Fruit fly (Drosophila melanogaster) whole organism, embryonic: ENCODE data around the gene CG6441.

Experiments used
- Atf6 ChIP-seq: fragments of 200-800 bp; sonication (Bioruptor generic); IDR thresholded peaks from 2 replicates; pipeline ENCODE4 v1.3.6; 2022; ENCODE audit warnings: missing biosample characterization, missing genetic modification characterization
- B-H1 ChIP-seq: fragments of 200-800 bp; sonication (Bioruptor generic); IDR thresholded peaks from 3 replicates; pipeline ENCODE4 v1.3.6; 2022; ENCODE audit warnings: missing biosample characterization, missing genetic modification characterization
- CG11504 ChIP-seq: fragments of 200-800 bp; sonication (Bioruptor generic); optimal IDR thresholded peaks from 3 replicates; lab custom pipeline; 2019; ENCODE audit warnings: missing biosample characterization, mild to moderate bottlenecking, missing genetic modification characterization, moderate library complexity
- CG12155 ChIP-seq: fragments of 200-800 bp; sonication (Bioruptor generic); optimal IDR thresholded peaks from 3 replicates; lab custom pipeline; 2016; ENCODE audit warnings: missing biosample characterization, missing genetic modification characterization
- CG1233 ChIP-seq: fragments of 200-800 bp; sonication (Bioruptor generic); optimal IDR thresholded peaks from 4 replicates; lab custom pipeline; 2018; ENCODE audit warnings: missing biosample characterization, mild to moderate bottlenecking, missing genetic modification characterization
- CG12769 ChIP-seq: fragments of 200-800 bp; sonication (Bioruptor generic); optimal IDR thresholded peaks from 2 replicates; lab custom pipeline; 2019; ENCODE audit warnings: missing biosample characterization, mild to moderate bottlenecking, missing genetic modification characterization, moderate library complexity
- CG14965 ChIP-seq: fragments of 200-800 bp; sonication (Bioruptor generic); optimal IDR thresholded peaks from 2 replicates; lab custom pipeline; 2016; ENCODE audit warnings: missing biosample characterization, missing genetic modification characterization, borderline replicate concordance
- CG15479 ChIP-seq: fragments of 200-800 bp; sonication (Bioruptor generic); optimal IDR thresholded peaks from 3 replicates; lab custom pipeline; 2019; ENCODE audit warnings: missing biosample characterization, mild to moderate bottlenecking, missing genetic modification characterization, moderate library complexity
- CG17829 ChIP-seq: fragments of 200-800 bp; optimal IDR thresholded peaks from 2 replicates; lab custom pipeline; 2019; ENCODE audit warnings: missing biosample characterization, mild to moderate bottlenecking, missing genetic modification characterization, moderate library complexity
- CG31365 ChIP-seq: fragments of 200-800 bp; sonication (Bioruptor generic); optimal IDR thresholded peaks from 2 replicates; lab custom pipeline; 2018; ENCODE audit warnings: missing biosample characterization, mild to moderate bottlenecking, missing genetic modification characterization
- CG32532 ChIP-seq: fragments of 200-800 bp; sonication (Bioruptor generic); IDR thresholded peaks from 2 replicates; pipeline ENCODE4 v1.3.6; 2022; ENCODE audit warnings: missing biosample characterization, missing genetic modification characterization
- CG32772 ChIP-seq: fragments of 200-800 bp; sonication (Bioruptor generic); IDR thresholded peaks from 2 replicates; pipeline ENCODE4 v1.3.6; 2022; ENCODE audit warnings: missing biosample characterization, missing genetic modification characterization
- CG33213 ChIP-seq: fragments of 200-800 bp; sonication (Bioruptor generic); optimal IDR thresholded peaks from 3 replicates; lab custom pipeline; 2016; ENCODE audit warnings: missing biosample characterization, missing genetic modification characterization
- CG3726 ChIP-seq: fragments of 200-800 bp; sonication (Bioruptor generic); IDR thresholded peaks from 3 replicates; pipeline ENCODE4, ENCODE4 v1.3.6; 2022; ENCODE audit warnings: missing biosample characterization, missing genetic modification characterization
- CG4328 ChIP-seq: fragments of 200-800 bp; sonication (Bioruptor generic); optimal IDR thresholded peaks from 3 replicates; lab custom pipeline; 2017; ENCODE audit warnings: missing biosample characterization, missing genetic modification reagents, missing genetic modification characterization
- CG43689 ChIP-seq: fragments of 200-800 bp; sonication (Bioruptor generic); IDR thresholded peaks from 2 replicates; pipeline ENCODE4 v1.3.6; 2022; ENCODE audit warnings: missing biosample characterization, missing genetic modification characterization
- CG6175 ChIP-seq: fragments of 200-800 bp; sonication (Bioruptor generic); IDR thresholded peaks from 3 replicates; pipeline ENCODE4 v1.3.6; 2022; ENCODE audit warnings: missing biosample characterization, missing genetic modification characterization
- CG6254 ChIP-seq: fragments of 200-800 bp; sonication (Bioruptor generic); optimal IDR thresholded peaks from 3 replicates; lab custom pipeline; 2017; ENCODE audit warnings: mild to moderate bottlenecking, missing biosample characterization, missing genetic modification reagents, missing genetic modification characterization
- CG6683 ChIP-seq: fragments of 200-800 bp; sonication (Bioruptor generic); optimal IDR thresholded peaks from 2 replicates; lab custom pipeline; 2017; ENCODE audit warnings: missing biosample characterization, mild to moderate bottlenecking, missing genetic modification characterization, missing genetic modification reagents
- CG7786 ChIP-seq: fragments of 200-800 bp; sonication (Bioruptor generic); optimal IDR thresholded peaks from 2 replicates; lab custom pipeline; 2016; ENCODE audit warnings: missing biosample characterization, missing genetic modification characterization
- CG7987 ChIP-seq: fragments of 200-800 bp; sonication (Bioruptor generic); optimal IDR thresholded peaks from 2 replicates; lab custom pipeline; 2018; ENCODE audit warnings: missing biosample characterization, mild to moderate bottlenecking, missing genetic modification characterization, moderate library complexity
- Dbx ChIP-seq: fragments of 200-800 bp; sonication (Bioruptor generic); IDR thresholded peaks from 3 replicates; pipeline ENCODE4 v1.3.6; 2022; ENCODE audit warnings: missing biosample characterization, missing genetic modification characterization
- Drgx ChIP-seq: fragments of 200-800 bp; sonication (Bioruptor generic); IDR thresholded peaks from 2 replicates; pipeline ENCODE4 v1.3.6; 2022; ENCODE audit warnings: missing biosample characterization, missing genetic modification characterization
- Fer3 ChIP-seq: fragments of 200-800 bp; sonication (Bioruptor generic); optimal IDR thresholded peaks from 2 replicates; lab custom pipeline; 2018; ENCODE audit warnings: missing biosample characterization, mild to moderate bottlenecking, missing genetic modification characterization, moderate library complexity
- Hmx ChIP-seq: fragments of 200-800 bp; sonication (Bioruptor generic); optimal IDR thresholded peaks from 2 replicates; lab custom pipeline; 2016; ENCODE audit warnings: missing biosample characterization, missing genetic modification characterization
- Jarid2 ChIP-seq: fragments of 200-800 bp; sonication (Bioruptor generic); optimal IDR thresholded peaks from 3 replicates; lab custom pipeline; 2017; ENCODE audit warnings: mild to moderate bottlenecking, missing biosample characterization, missing genetic modification reagents, missing genetic modification characterization
- NK7.1 ChIP-seq: fragments of 200-800 bp; sonication (Bioruptor generic); optimal IDR thresholded peaks from 3 replicates; lab custom pipeline; 2016; ENCODE audit warnings: missing biosample characterization, missing genetic modification characterization
- Sin3A ChIP-seq: fragments of >200 bp; optimal IDR thresholded peaks from 2 replicates; lab custom pipeline; 2018
- Ssrp ChIP-seq: fragments of 200-800 bp; sonication (Bioruptor generic); optimal IDR thresholded peaks from 2 replicates; lab custom pipeline; 2018; ENCODE audit warnings: missing biosample characterization, mild to moderate bottlenecking, missing genetic modification characterization, moderate library complexity
- btn ChIP-seq: fragments of 200-800 bp; sonication (Bioruptor generic); optimal IDR thresholded peaks from 2 replicates; lab custom pipeline; 2016; ENCODE audit warnings: missing biosample characterization, missing genetic modification characterization
- cad ChIP-seq: fragments of >200 bp; optimal IDR thresholded peaks from 2 replicates; lab custom pipeline; 2017; ENCODE audit warnings: missing biosample characterization, missing genetic modification characterization
- cas ChIP-seq: fragments of 200-800 bp; sonication (Bioruptor generic); IDR thresholded peaks from 2 replicates; pipeline ENCODE4 v1.3.6; 2022; ENCODE audit warnings: missing biosample characterization, missing genetic modification characterization
- cg ChIP-seq: fragments of 200-800 bp; sonication (Bioruptor generic); optimal IDR thresholded peaks from 3 replicates; lab custom pipeline; 2019; ENCODE audit warnings: missing biosample characterization, mild to moderate bottlenecking, missing genetic modification characterization, moderate library complexity
- ci ChIP-seq: fragments of 200-800 bp; sonication (Bioruptor generic); IDR thresholded peaks from 3 replicates; pipeline ENCODE4 v1.3.6; 2022; ENCODE audit warnings: missing biosample characterization, missing genetic modification characterization
- cwo ChIP-seq: fragments of 200-800 bp; sonication (Bioruptor generic); optimal IDR thresholded peaks from 3 replicates; lab custom pipeline; 2017; ENCODE audit warnings: missing biosample characterization, missing genetic modification characterization, mild to moderate bottlenecking, moderate library complexity, missing genetic modification reagents
- eyg ChIP-seq: fragments of 200-800 bp; sonication (Bioruptor generic); optimal IDR thresholded peaks from 3 replicates; lab custom pipeline; 2016; ENCODE audit warnings: missing biosample characterization, missing genetic modification characterization
- h ChIP-seq: fragments of >200 bp; optimal IDR thresholded peaks from 2 replicates; lab custom pipeline; 2017
- kah ChIP-seq: fragments of 200-800 bp; sonication (Bioruptor generic); optimal IDR thresholded peaks from 2 replicates; lab custom pipeline; 2018; ENCODE audit warnings: missing biosample characterization, mild to moderate bottlenecking, missing genetic modification characterization
- lbe ChIP-seq: fragments of 200-800 bp; sonication (Bioruptor generic); optimal IDR thresholded peaks from 2 replicates; lab custom pipeline; 2016; ENCODE audit warnings: missing biosample characterization, mild to moderate bottlenecking, missing genetic modification characterization
- lilli ChIP-seq: fragments of 200-800 bp; sonication (Bioruptor generic); optimal IDR thresholded peaks from 3 replicates; lab custom pipeline; 2016; ENCODE audit warnings: missing biosample characterization, missing genetic modification characterization
- luna ChIP-seq: fragments of 200-800 bp; sonication (Bioruptor generic); optimal IDR thresholded peaks from 2 replicates; lab custom pipeline; 2016; ENCODE audit warnings: missing biosample characterization, missing genetic modification characterization
- nom ChIP-seq: fragments of 200-800 bp; sonication (Bioruptor generic); optimal IDR thresholded peaks from 2 replicates; lab custom pipeline; 2017; ENCODE audit warnings: missing biosample characterization, missing genetic modification characterization, mild to moderate bottlenecking, moderate library complexity, missing genetic modification reagents
- odd ChIP-seq: fragments of 200-800 bp; sonication (Bioruptor generic); optimal IDR thresholded peaks from 2 replicates; lab custom pipeline; 2017; ENCODE audit warnings: missing biosample characterization, mild to moderate bottlenecking, missing genetic modification characterization
- pan ChIP-seq, 4 experiments: fragments of >200 bp in 3 of 4; fragments of 200-800 bp in 1 of 4; sonication (Bioruptor generic) in 1 of 4; optimal IDR thresholded peaks in 3 of 4; IDR thresholded peaks in 1 of 4; 2 replicates each; pipeline versions ENCODE4 v1.3.6 to Lab custom; 2017 to 2022; ENCODE audit warnings: missing biosample characterization in 2 of 4, missing genetic modification characterization in 2 of 4, mixed read lengths in 1 of 4
- pfk ChIP-seq: fragments of 200-800 bp; sonication (Bioruptor generic); optimal IDR thresholded peaks from 2 replicates; lab custom pipeline; 2018; ENCODE audit warnings: missing biosample characterization, mild to moderate bottlenecking, missing genetic modification characterization, moderate library complexity
- repo ChIP-seq: fragments of 200-800 bp; sonication (Bioruptor generic); optimal IDR thresholded peaks from 2 replicates; lab custom pipeline; 2016; ENCODE audit warnings: missing biosample characterization, missing genetic modification characterization
- sens-2 ChIP-seq: fragments of 200-800 bp; sonication (Bioruptor generic); IDR thresholded peaks from 2 replicates; pipeline ENCODE4 v1.3.6; 2022; ENCODE audit warnings: missing biosample characterization, missing genetic modification characterization
- tin ChIP-seq: fragments of 200-800 bp; sonication (Bioruptor generic); optimal IDR thresholded peaks from 3 replicates; lab custom pipeline; 2016; ENCODE audit warnings: missing biosample characterization, missing genetic modification characterization
- yki ChIP-seq: fragments of >200 bp; optimal IDR thresholded peaks from 3 replicates; lab custom pipeline; 2018

The CG6441 gene

DNA sequence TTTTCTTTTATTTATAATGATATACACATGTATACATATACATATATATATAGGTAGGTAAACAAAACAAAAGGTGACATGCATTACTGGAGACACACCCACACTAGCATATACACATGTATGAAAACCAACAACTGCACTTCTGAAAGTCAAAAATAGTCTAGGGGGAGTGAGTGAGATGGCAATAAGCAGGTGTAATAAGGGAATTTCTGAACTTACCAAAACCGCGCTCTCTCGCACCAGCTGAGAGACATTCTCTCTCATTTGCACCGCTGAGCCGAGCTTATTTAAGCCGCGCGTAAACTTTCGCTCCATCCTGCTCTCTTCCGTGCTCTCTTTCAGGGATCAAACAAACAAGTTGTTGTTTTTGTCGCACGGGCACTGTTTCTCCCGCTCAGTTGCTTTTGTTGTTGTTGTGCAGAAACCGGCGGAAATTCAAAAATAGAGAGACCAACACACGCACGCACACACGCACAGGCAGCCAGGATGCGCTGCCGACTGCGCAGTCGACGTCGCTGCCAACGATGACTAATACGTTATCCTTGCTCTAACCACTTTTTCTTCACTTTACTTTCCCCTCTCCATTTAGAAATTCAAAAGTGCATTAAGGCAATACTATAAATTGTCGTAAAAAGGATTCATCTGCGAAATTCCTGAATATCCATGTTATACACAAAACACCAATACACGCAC, 20.9 kb downstream of the CG6441 start (continued):
- TF ChIP-seq CG17829 (tag; lab: Kevin White, UChicago) (no peak), B-H1 (GFP tag; lab: Robert Waterston, UW) (no peak), CG15479 (GFP tag; lab: Kevin White, UChicago) (no peak), CG32532 (GFP tag; lab: Robert Waterston, UW) (0 out of 2 replicates have a peak, but pooled peaks have one; percentile 4), CG31365 (tag; lab: Kevin White, UChicago) (no peak), lbe (GFP tag; lab: Kevin White, UChicago) (no peak), CG7786 (GFP tag; lab: Kevin White, UChicago) (no peak), cg (GFP tag; lab: Kevin White, UChicago) (peak; percentile 51), nom (GFP tag; lab: Kevin White, UChicago) (peak; percentile 45), Ssrp (no peak), pan (optimal IDR thresholded peaks at IDR 0.05; lab: Kevin White, UChicago) (no peak), pan (GFP tag; optimal IDR thresholded peaks at IDR 0.05 in 1 of 2, IDR thresholded peaks at IDR 0.05 in 1 of 2) (no peak), lilli (GFP tag; lab: Kevin White, UChicago) (no peak), CG6254 (GFP tag; lab: Kevin White, UChicago) (peak; percentile 9)

- TF ChIP-seq CG12155 (GFP tag; lab: Kevin White, UChicago): peak; percentile 33
- peak; percentile 78 for TF ChIP-seq CG12769 (tag; lab: Kevin White, UChicago)
- TF ChIP-seq Dbx (GFP tag; lab: Robert Waterston, UW): peak; percentile 67; the same call in 2 of the 3 replicates
- peak; percentile 56 for TF ChIP-seq odd (GFP tag; lab: Kevin White, UChicago)
- TF ChIP-seq pfk (GFP tag; lab: Kevin White, UChicago): no peak
- peak; percentile 57 for TF ChIP-seq repo (GFP tag; lab: Kevin White, UChicago)
- TF ChIP-seq cas (GFP tag; lab: Robert Waterston, UW): no peak
- TF ChIP-seq NK7.1 (GFP tag; lab: Kevin White, UChicago): peak; percentile 24
- TF ChIP-seq Hmx (GFP tag; lab: Kevin White, UChicago): no peak
- no peak for TF ChIP-seq CG43689 (GFP tag; lab: Robert Waterston, UW)
- peak; percentile 61 for TF ChIP-seq luna (GFP tag; lab: Kevin White, UChicago)
- peak; percentile 9 for TF ChIP-seq CG1233 (GFP tag; lab: Kevin White, UChicago)
- TF ChIP-seq cg (GFP tag; lab: Kevin White, UChicago): peak; percentile 38
- TF ChIP-seq CG3726 (GFP tag; lab: Robert Waterston, UW): no peak
- TF ChIP-seq CG6175 (GFP tag; lab: Robert Waterston, UW): no peak
- peak; percentile 74 for TF ChIP-seq CG7987 (GFP tag; lab: Kevin White, UChicago)
- TF ChIP-seq Atf6 (GFP tag; lab: Robert Waterston, UW): peak; percentile 68
- peak; percentile 61 for TF ChIP-seq CG11504 (tag; lab: Kevin White, UChicago)
- TF ChIP-seq CG33213 (GFP tag; lab: Kevin White, UChicago): peak; percentile 76
- peak; percentile 20 for TF ChIP-seq eyg
- no peak for TF ChIP-seq h (lab: Kevin White, UChicago)
- TF ChIP-seq Drgx (GFP tag; lab: Robert Waterston, UW): no peak
- peak; percentile 8 for TF ChIP-seq cwo
- TF ChIP-seq CG32772: no peak
- TF ChIP-seq yki (lab: Kevin White, UChicago): no peak
- peak; percentile 79; the same call in 2 of the 3 replicates for TF ChIP-seq ci (GFP tag; lab: Robert Waterston, UW)
- TF ChIP-seq sens-2: no peak
- TF ChIP-seq cad (GFP tag; lab: Kevin White, UChicago): peak; percentile 4
- TF ChIP-seq btn: peak; percentile 14
- no peak for TF ChIP-seq CG14965 (GFP tag; lab: Kevin White, UChicago)
- peak; percentile 27 for TF ChIP-seq Sin3A
- TF ChIP-seq Jarid2: peak; percentile 97
- peak; percentile 5 for TF ChIP-seq CG4328
- TF ChIP-seq kah (GFP tag; lab: Kevin White, UChicago): peak; percentile 40
- peak; percentile 21 for TF ChIP-seq CG6683 (GFP tag; lab: Kevin White, UChicago)
- TF ChIP-seq Fer3: peak; percentile 37
- TF ChIP-seq tin: no peak
These were observed 21.5 kb downstream of the CG6441 start, which contains the start of gene Ziz for dm6 chr2L:7495987-7496503. Gene Ziz, minus strand, starts transcription at chr2L:7496307.
